Fruit fly (Drosophila melanogaster): Measurements from ENCODE around the gene Vps16B.

dm6 chr3R:29834759-29835709 lies 18.8 kb upstream of the Vps16B start, which contains the start of gene Atg16:
- no peak for TF ChIP-seq usp (GFP tag; optimal IDR thresholded peaks at IDR 0.05)
- TF ChIP-seq pan (optimal IDR thresholded peaks at IDR 0.05) = no peak
- no peak for TF ChIP-seq Dll (optimal IDR thresholded peaks at IDR 0.05)
- no peak for TF ChIP-seq psq (optimal IDR thresholded peaks at IDR 0.05)
- TF ChIP-seq CG8478 (optimal IDR thresholded peaks at IDR 0.05) = no peak

All from whole organism.